Fruit fly (Drosophila melanogaster): ENCODE data around the gene Atg4a.
A peak's percentile ranks its signal among the peaks of the same experiment; 100 is the strongest.

The Atg4a gene

dm6 chr2L:1114230-1114629, 33.5 kb downstream of the Atg4a start (continued):
- TF ChIP-seq Med (GFP tag), result peak; percentile 72

dm6 chr2L:1116661-1117322, 36.1 kb downstream of the Atg4a start:
- TF ChIP-seq B-H2 (GFP tag; optimal IDR thresholded peaks at IDR 0.05) (peak; percentile 18), CG6654 (GFP tag; optimal IDR thresholded peaks at IDR 0.05) (no peak), CG11085 (GFP tag; IDR thresholded peaks at IDR 0.05) (no peak), CkIIα-i1 (GFP tag; IDR thresholded peaks at IDR 0.05) (no peak), CG9797 (GFP tag; optimal IDR thresholded peaks at IDR 0.05) (no peak), Fer2 (tag; optimal IDR thresholded peaks at IDR 0.05) (no peak), p53 (GFP tag; optimal IDR thresholded peaks at IDR 0.05) (no peak), vvl (GFP tag; IDR thresholded peaks at IDR 0.05) (peak; percentile 45; the same call in 1 of the 2 replicates), ara (GFP tag; IDR thresholded peaks at IDR 0.05) (no peak), Dbx (GFP tag; IDR thresholded peaks at IDR 0.05) (no peak), CG34376 (GFP tag; optimal IDR thresholded peaks at IDR 0.05) (peak; percentile 45), Myb (GFP tag; optimal IDR thresholded peaks at IDR 0.05) (no peak), tll (GFP tag; optimal IDR thresholded peaks at IDR 0.05) (no peak), HHEX (GFP tag; optimal IDR thresholded peaks at IDR 0.05) (no peak), lbe (GFP tag; optimal IDR thresholded peaks at IDR 0.05) (peak; percentile 6), CG10462 (GFP tag; optimal IDR thresholded peaks at IDR 0.05) (no peak), Oaz (GFP tag; IDR thresholded peaks at IDR 0.05) (no peak), CG17568 (GFP tag; optimal IDR thresholded peaks at IDR 0.05) (no peak), CG8089 (GFP tag; optimal IDR thresholded peaks at IDR 0.05) (no peak), caup (GFP tag; optimal IDR thresholded peaks at IDR 0.05; ENCODE audit: severe bottlenecking) (no peak), zfh2 (GFP tag; optimal IDR thresholded peaks at IDR 0.05) (no peak), gcm (GFP tag; optimal IDR thresholded peaks at IDR 0.05) (no peak), CG8388 (GFP tag; optimal IDR thresholded peaks at IDR 0.05) (no peak), tx (GFP tag; optimal IDR thresholded peaks at IDR 0.05) (no peak), salm (tag; optimal IDR thresholded peaks at IDR 0.05) (no peak), CG2120 (GFP tag; optimal IDR thresholded peaks at IDR 0.05) (no peak), CG1647 (GFP tag; optimal IDR thresholded peaks at IDR 0.05) (no peak), gem (tag; optimal IDR thresholded peaks at IDR 0.05) (no peak), CG34224 (GFP tag; IDR thresholded peaks at IDR 0.05; ENCODE audit: partially characterized antibody) (no peak), CG1832 (GFP tag; optimal IDR thresholded peaks at IDR 0.05) (no peak), Taf1 (GFP tag; IDR thresholded peaks at IDR 0.05) (no peak), CG15269 (tag; optimal IDR thresholded peaks at IDR 0.05) (no peak), CG33213 (GFP tag; optimal IDR thresholded peaks at IDR 0.05) (no peak), Neu2 (GFP tag; optimal IDR thresholded peaks at IDR 0.05; ENCODE audit: borderline replicate concordance) (no peak), CG10366 (GFP tag; IDR thresholded peaks at IDR 0.05) (no peak), CG14860 (GFP tag; IDR thresholded peaks at IDR 0.05; ENCODE audit: partially characterized antibody) (no peak), CG32767 (GFP tag; IDR thresholded peaks at IDR 0.05) (no peak), D (optimal IDR thresholded peaks at IDR 0.05) (no peak), D (GFP tag; optimal IDR thresholded peaks at IDR 0.05) (no peak), CoRest (tag; optimal IDR thresholded peaks at IDR 0.05) (no peak), CG3847 (GFP tag; IDR thresholded peaks at IDR 0.05) (no peak), crc (GFP tag; optimal IDR thresholded peaks at IDR 0.05) (no peak), CG8281 (tag; optimal IDR thresholded peaks at IDR 0.05) (no peak), Side (GFP tag; optimal IDR thresholded peaks at IDR 0.05) (no peak), Trl (optimal IDR thresholded peaks at IDR 0.05) (no peak), Trl (GFP tag; optimal IDR thresholded peaks at IDR 0.05) (no peak), eve (GFP tag; optimal IDR thresholded peaks at IDR 0.05) (no peak), CG1233 (GFP tag; optimal IDR thresholded peaks at IDR 0.05) (no peak)

Data from whole organism, embryonic.